Fruit fly (Drosophila melanogaster): ENCODE data around the gene robl22E.

Gene robl22E

dm6 chr2L:2252241-2252640, 38.3 kb downstream of the robl22E start, which contains the start of gene CG17239:
Gene CG17239, minus strand, starts transcription at chr2L:2252341.
- no peak for TF ChIP-seq kay (GFP tag; ENCODE audit: borderline replicate concordance)
- no peak for TF ChIP-seq ovo (GFP tag; optimal IDR thresholded peaks at IDR 0.05)
- no peak for TF ChIP-seq cic (GFP tag; optimal IDR thresholded peaks at IDR 0.05)
- no peak for TF ChIP-seq CG11617 (GFP tag; optimal IDR thresholded peaks at IDR 0.05)
- TF ChIP-seq CG7045 (GFP tag; optimal IDR thresholded peaks at IDR 0.05): no peak
- no peak for TF ChIP-seq cnc (optimal IDR thresholded peaks at IDR 0.05)
- TF ChIP-seq pad (GFP tag; optimal IDR thresholded peaks at IDR 0.05): no peak
- no peak for TF ChIP-seq Clk (GFP tag; optimal IDR thresholded peaks at IDR 0.05)
- no peak for TF ChIP-seq CG33017 (tag; optimal IDR thresholded peaks at IDR 0.05)
- no peak for TF ChIP-seq CG12768 (GFP tag; optimal IDR thresholded peaks at IDR 0.05)
- TF ChIP-seq Crg-1 (GFP tag; optimal IDR thresholded peaks at IDR 0.05): no peak

dm6 chr2L:2251175-2251574, 39.4 kb downstream of the robl22E start, which contains the start of gene Ser12:
Gene Ser12, minus strand, starts transcription at chr2L:2251275.
- TF ChIP-seq CG14711 (tag; optimal IDR thresholded peaks at IDR 0.05) (no peak), CG7045 (GFP tag; optimal IDR thresholded peaks at IDR 0.05) (no peak), toe (GFP tag; optimal IDR thresholded peaks at IDR 0.05) (no peak), CG5204 (GFP tag; optimal IDR thresholded peaks at IDR 0.05) (no peak), ovo (GFP tag; optimal IDR thresholded peaks at IDR 0.05) (no peak), cic (GFP tag; optimal IDR thresholded peaks at IDR 0.05) (no peak), CG7101 (tag; optimal IDR thresholded peaks at IDR 0.05) (no peak)

- TF ChIP-seq Hr96 (GFP tag; optimal IDR thresholded peaks at IDR 0.05): no peak
- TF ChIP-seq CG33017 (tag; optimal IDR thresholded peaks at IDR 0.05): no peak
- TF ChIP-seq Mnt (GFP tag; optimal IDR thresholded peaks at IDR 0.05): no peak
- TF ChIP-seq CG1620 (GFP tag; optimal IDR thresholded peaks at IDR 0.05): no peak
- TF ChIP-seq CG5204 (GFP tag; optimal IDR thresholded peaks at IDR 0.05): no peak
- TF ChIP-seq toe (GFP tag; optimal IDR thresholded peaks at IDR 0.05): no peak
- no peak for TF ChIP-seq CG14711 (tag; optimal IDR thresholded peaks at IDR 0.05)
- TF ChIP-seq Clk (GFP tag; optimal IDR thresholded peaks at IDR 0.05): no peak
- TF ChIP-seq CG11617 (GFP tag; optimal IDR thresholded peaks at IDR 0.05): no peak
- no peak for TF ChIP-seq CG7101 (tag; optimal IDR thresholded peaks at IDR 0.05)
- no peak for TF ChIP-seq CG7045 (GFP tag; optimal IDR thresholded peaks at IDR 0.05)
- TF ChIP-seq ovo (GFP tag; optimal IDR thresholded peaks at IDR 0.05): no peak
- no peak for TF ChIP-seq Crg-1 (GFP tag; optimal IDR thresholded peaks at IDR 0.05)
- no peak for TF ChIP-seq bab1 (GFP tag; optimal IDR thresholded peaks at IDR 0.05)
- no peak for TF ChIP-seq tj (GFP tag; optimal IDR thresholded peaks at IDR 0.05)
- TF ChIP-seq cic (GFP tag; optimal IDR thresholded peaks at IDR 0.05): no peak
- TF ChIP-seq pad (GFP tag; optimal IDR thresholded peaks at IDR 0.05): no peak
Observed at dm6 chr2L:2249578-2249977, 41.0 kb downstream of the robl22E start.

DNA sequence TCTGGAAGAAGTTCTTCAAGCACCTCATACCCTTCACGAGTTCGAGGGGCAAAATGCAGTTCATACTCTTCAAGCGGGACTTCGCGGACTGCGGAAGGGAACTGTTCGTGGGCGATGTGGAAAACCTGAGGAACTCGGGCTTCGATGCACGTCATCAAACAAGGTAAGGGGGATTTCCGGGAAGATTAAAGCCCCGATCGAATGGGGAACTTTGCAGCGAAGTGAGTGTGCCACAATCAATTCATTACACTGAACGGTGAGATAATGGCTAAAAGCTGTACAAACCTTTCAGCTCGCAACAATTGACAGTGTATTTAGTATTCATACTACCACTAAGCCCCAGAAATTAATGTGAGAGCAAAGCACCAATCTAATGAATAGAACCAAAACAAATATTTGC, 47.8 kb downstream of the robl22E start:
- TF ChIP-seq CG14711 (tag; optimal IDR thresholded peaks at IDR 0.05) (no peak), Crg-1 (GFP tag; optimal IDR thresholded peaks at IDR 0.05) (no peak), tj (GFP tag; optimal IDR thresholded peaks at IDR 0.05) (no peak), CG1620 (GFP tag; optimal IDR thresholded peaks at IDR 0.05) (no peak)

DNA sequence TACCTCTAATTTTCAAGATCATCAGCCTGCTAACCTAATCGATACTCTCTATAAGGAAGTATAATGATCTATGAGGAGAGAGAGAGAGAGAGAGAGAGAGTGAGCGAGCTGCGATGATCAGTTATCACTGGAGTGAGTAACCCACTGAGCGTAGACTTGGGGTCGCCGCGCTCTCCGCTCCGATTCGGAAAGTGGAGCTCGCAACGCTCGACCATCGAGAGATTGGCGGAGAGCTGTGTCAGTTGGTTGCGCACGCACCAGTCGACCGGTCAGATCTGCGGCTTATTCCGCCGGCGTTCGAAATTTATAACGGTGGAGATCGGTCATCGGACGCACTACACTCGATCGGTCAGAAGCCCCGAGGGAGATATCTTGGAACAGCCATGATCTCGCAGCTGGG, 48.4 kb downstream of the robl22E start, which contains the start of gene CG4267:
Gene CG4267 (plus strand): TSS at position 240 of the 400 bp plus-strand sequence.
- no peak for TF ChIP-seq kay (GFP tag; ENCODE audit: borderline replicate concordance)
- TF ChIP-seq ovo (GFP tag; optimal IDR thresholded peaks at IDR 0.05): peak; percentile 27

dm6 chr2L:2240493-2240892, 50.0 kb downstream of the robl22E start, which contains the start of gene Tengl1:
Gene Tengl1, minus strand, starts transcription at chr2L:2240593.
- TF ChIP-seq ovo (GFP tag; optimal IDR thresholded peaks at IDR 0.05): no peak
- TF ChIP-seq CG14711 (tag; optimal IDR thresholded peaks at IDR 0.05): no peak
- TF ChIP-seq CG11617 (GFP tag; optimal IDR thresholded peaks at IDR 0.05): no peak
- no peak for TF ChIP-seq Crg-1 (GFP tag; optimal IDR thresholded peaks at IDR 0.05)
- TF ChIP-seq bab1 (GFP tag; optimal IDR thresholded peaks at IDR 0.05): no peak
- no peak for TF ChIP-seq Mnt (GFP tag; optimal IDR thresholded peaks at IDR 0.05)
- no peak for TF ChIP-seq toe (GFP tag; optimal IDR thresholded peaks at IDR 0.05)
- TF ChIP-seq tj (GFP tag; optimal IDR thresholded peaks at IDR 0.05): no peak
- no peak for TF ChIP-seq CG7045 (GFP tag; optimal IDR thresholded peaks at IDR 0.05)
- TF ChIP-seq CG7101 (tag; optimal IDR thresholded peaks at IDR 0.05): no peak
